Fruit fly (Drosophila melanogaster): ENCODE data around the gene noi.

The noi gene

dm6 chr3R:5620387-5620956, 29.2 kb upstream of the noi start (continued):
- TF ChIP-seq pfk (GFP tag; optimal IDR thresholded peaks at IDR 0.05) (no peak), CG3847 (GFP tag; IDR thresholded peaks at IDR 0.05) (peak; percentile 48; the same call in 1 of the 2 replicates), lbe (GFP tag; optimal IDR thresholded peaks at IDR 0.05) (no peak), CG1647 (GFP tag; optimal IDR thresholded peaks at IDR 0.05) (peak; percentile 18), HLH3B (GFP tag; IDR thresholded peaks at IDR 0.05) (peak; percentile 77), sc (optimal IDR thresholded peaks at IDR 0.05) (no peak), sc (GFP tag; optimal IDR thresholded peaks at IDR 0.05) (peak; percentile 39), CG7839 (tag; optimal IDR thresholded peaks at IDR 0.05) (peak; percentile 72), lilli (GFP tag; optimal IDR thresholded peaks at IDR 0.05) (peak; percentile 63)

- TF ChIP-seq ara (GFP tag; IDR thresholded peaks at IDR 0.05) (0 out of 2 replicates have a peak, but pooled peaks have one; percentile 34), Ets65A (GFP tag) (peak; percentile 50), prd (optimal IDR thresholded peaks at IDR 0.05) (no peak), prd (GFP tag; IDR thresholded peaks at IDR 0.05) (peak; percentile 23; the same call in 1 of the 3 replicates), Mes4 (GFP tag; optimal IDR thresholded peaks at IDR 0.05) (no peak), pan (optimal IDR thresholded peaks at IDR 0.05) (no peak), pan (GFP tag; optimal IDR thresholded peaks at IDR 0.05 in 1 of 2, IDR thresholded peaks at IDR 0.05 in 1 of 2) (peak in 1 of 2 experiments; percentile 14), repo (GFP tag; optimal IDR thresholded peaks at IDR 0.05) (no peak), sens (GFP tag) (peak; percentile 68), CG6175 (GFP tag; IDR thresholded peaks at IDR 0.05) (0 out of 3 replicates have a peak, but pooled peaks have one; percentile 8), grau (tag; optimal IDR thresholded peaks at IDR 0.05) (peak; percentile 47), Drgx (GFP tag; IDR thresholded peaks at IDR 0.05) (peak; percentile 67), row (GFP tag; IDR thresholded peaks at IDR 0.05) (0 out of 3 replicates have a peak, but pooled peaks have one; percentile 30), Dip2 (GFP tag; IDR thresholded peaks at IDR 0.05) (no peak)
These were observed 26.8 kb upstream of the noi start for dm6 chr3R:5617923-5618623.

- TF ChIP-seq CG8478 (optimal IDR thresholded peaks at IDR 0.05) (peak; percentile 11), CG3847 (GFP tag; IDR thresholded peaks at IDR 0.05) (no peak), CG7963 (GFP tag; IDR thresholded peaks at IDR 0.05; ENCODE audit: partially characterized antibody) (no peak), Med (GFP tag) (peak; percentile 37), crol (GFP tag; IDR thresholded peaks at IDR 0.05) (0 out of 2 replicates have a peak, but pooled peaks have one; percentile 9), Ets97D (GFP tag; optimal IDR thresholded peaks at IDR 0.05) (no peak), Adf1 (GFP tag; IDR thresholded peaks at IDR 0.05) (peak; percentile 33; the same call in 1 of the 2 replicates)
These were observed 24.2 kb upstream of the noi start for dm6 chr3R:5615484-5615883.

dm6 chr3R:5613114-5613443, 21.8 kb upstream of the noi start, which contains the start of gene Atu:
TSS of gene Atu (plus strand) at chr3R:5613358.
- TF ChIP-seq CG8281 (tag; optimal IDR thresholded peaks at IDR 0.05) (no peak), CG4328 (GFP tag; optimal IDR thresholded peaks at IDR 0.05) (peak; percentile 18), CG3407 (GFP tag; optimal IDR thresholded peaks at IDR 0.05) (no peak), CG12219 (GFP tag; optimal IDR thresholded peaks at IDR 0.05) (no peak), Mad (GFP tag; optimal IDR thresholded peaks at IDR 0.05) (peak; percentile 7), CG14014 (GFP tag; IDR thresholded peaks at IDR 0.05) (no peak), gt (GFP tag; IDR thresholded peaks at IDR 0.05) (no peak), pzg (GFP tag; optimal IDR thresholded peaks at IDR 0.05) (peak; percentile 84), CG17361 (GFP tag; IDR thresholded peaks at IDR 0.05) (peak; percentile 58; the same call in 2 of the 3 replicates), chn (GFP tag; optimal IDR thresholded peaks at IDR 0.05) (peak; percentile 39), CG3995 (GFP tag; optimal IDR thresholded peaks at IDR 0.05) (peak; percentile 80), stc (GFP tag; IDR thresholded peaks at IDR 0.05) (no peak), CG6813 (GFP tag; optimal IDR thresholded peaks at IDR 0.05) (no peak), CG12155 (GFP tag; optimal IDR thresholded peaks at IDR 0.05) (peak; percentile 72), Jarid2 (GFP tag; optimal IDR thresholded peaks at IDR 0.05) (no peak), gro (GFP tag; optimal IDR thresholded peaks at IDR 0.05) (peak; percentile 25), CG3847 (GFP tag; IDR thresholded peaks at IDR 0.05) (peak; percentile 62), Bteb2 (GFP tag; optimal IDR thresholded peaks at IDR 0.05) (no peak), sug (tag; optimal IDR thresholded peaks at IDR 0.05) (peak; percentile 64), CG8290 (GFP tag; optimal IDR thresholded peaks at IDR 0.05) (no peak), CG8290 (tag; optimal IDR thresholded peaks at IDR 0.05) (peak in 1 of 2 experiments; percentile 57)

Measured in whole organism, embryonic.